Worm (Caenorhabditis elegans) whole organism, L4 larva: ENCODE results near the gene C34C12.12.
A peak's percentile ranks its signal among the peaks of the same experiment; 100 is the strongest.

Experiments used
- F26F4.8 ChIP-seq: fragments of 200-800 bp; sonication (Bioruptor generic); conservative IDR thresholded peaks from 2 replicates; pipeline ENCODE4 v1.3.6; 2022; ENCODE audit warnings: missing genetic modification characterization, missing compliant biosample characterization
- F49E8.2 ChIP-seq: sonication (generic microtip); optimal IDR thresholded peaks from 2 replicates; lab custom pipeline; 2016; ENCODE audit warnings: missing compliant biosample characterization, mild to moderate bottlenecking, missing genetic modification characterization, borderline replicate concordance
- R02D3.7 ChIP-seq: fragments of 150-350 bp; sonication (generic microtip); optimal IDR thresholded peaks from 3 replicates; lab custom pipeline; 2014; ENCODE audit warnings: missing biosample characterization, missing genetic modification characterization
- Y105C5A.15 ChIP-seq: fragments of 200-800 bp; sonication (Bioruptor generic); IDR thresholded peaks from 2 replicates; pipeline ENCODE4 v1.3.6; 2022; ENCODE audit warnings: missing genetic modification characterization, missing compliant biosample characterization
- Y48G9A.11 ChIP-seq: fragments of 200-800 bp; sonication (Bioruptor generic); IDR thresholded peaks from 2 replicates; pipeline ENCODE4 v1.3.6; 2022; ENCODE audit warnings: missing genetic modification reagents, missing genetic modification characterization, missing compliant biosample characterization
- attf-4 ChIP-seq: sonication (generic microtip); optimal IDR thresholded peaks from 3 replicates; lab custom pipeline; 2017; ENCODE audit warnings: missing biosample characterization, missing genetic modification characterization
- ceh-20 ChIP-seq: fragments of 200-800 bp; sonication (Bioruptor generic); IDR thresholded peaks from 2 replicates; pipeline ENCODE4 v1.3.6; 2022; ENCODE audit warnings: missing genetic modification reagents, missing genetic modification characterization, missing compliant biosample characterization
- daf-16 ChIP-seq, 3 experiments: sonication (generic microtip); optimal IDR thresholded peaks; 2 replicates each; lab custom pipeline; 2016 to 2017; ENCODE audit warnings: missing genetic modification characterization in 3 of 3, missing genetic modification reagents in 3 of 3, mild to moderate bottlenecking in 2 of 3, missing compliant biosample characterization in 2 of 3, missing biosample characterization in 1 of 3, moderate library complexity in 1 of 3
- daf-8 ChIP-seq: fragments of 200-800 bp; sonication (Bioruptor generic); IDR thresholded peaks from 2 replicates; pipeline ENCODE4 v1.3.6; 2022; ENCODE audit warnings: missing genetic modification characterization, missing compliant biosample characterization
- dmd-8 ChIP-seq: fragments of 200-800 bp; sonication (Bioruptor generic); IDR thresholded peaks from 2 replicates; pipeline ENCODE4 v1.3.6; 2022; ENCODE audit warnings: missing genetic modification characterization, missing compliant biosample characterization
- dmd-9 ChIP-seq: fragments of 200-800 bp; sonication (Bioruptor generic); IDR thresholded peaks from 2 replicates; pipeline ENCODE4 v1.3.6; 2022; ENCODE audit warnings: missing genetic modification reagents, missing genetic modification characterization, missing compliant biosample characterization
- dpl-1 ChIP-seq: fragments of 150-350 bp; optimal IDR thresholded peaks from 2 replicates; lab custom pipeline; 2014; ENCODE audit warnings: missing biosample characterization, missing genetic modification reagents, missing genetic modification characterization
- fkh-10 ChIP-seq: fragments of 150-350 bp; optimal IDR thresholded peaks from 2 replicates; lab custom pipeline; 2014; ENCODE audit warnings: missing biosample characterization, missing genetic modification reagents, missing genetic modification characterization
- gei-8 ChIP-seq: fragments of 200-800 bp; sonication (Bioruptor generic); optimal IDR thresholded peaks from 2 replicates; lab custom pipeline; 2018; ENCODE audit warnings: mild to moderate bottlenecking, missing genetic modification characterization, missing compliant biosample characterization
- hif-1 ChIP-seq, 2 experiments: sonication (generic microtip); optimal IDR thresholded peaks; 2 replicates each; lab custom pipeline; 2016 to 2017; ENCODE audit warnings: missing compliant biosample characterization in 2 of 2, missing genetic modification characterization in 2 of 2, missing genetic modification reagents in 2 of 2, missing genotype in 2 of 2, mild to moderate bottlenecking in 1 of 2
- hlh-11 ChIP-seq: fragments of 200-800 bp; sonication (Bioruptor generic); optimal IDR thresholded peaks from 2 replicates; lab custom pipeline; 2018; ENCODE audit warnings: mild to moderate bottlenecking, missing genetic modification characterization, missing compliant biosample characterization
- hlh-30 ChIP-seq: sonication (generic microtip); optimal IDR thresholded peaks from 2 replicates; lab custom pipeline; 2017; ENCODE audit warnings: antibody characterized with exemption, mild to moderate bottlenecking, missing genetic modification characterization, missing compliant biosample characterization; ENCODE audit not compliant: insufficient read depth
- hmg-1.1 ChIP-seq: fragments of 200-800 bp; sonication (Bioruptor generic); IDR thresholded peaks from 2 replicates; pipeline ENCODE4 v1.3.6; 2022; ENCODE audit warnings: missing genetic modification reagents, missing genetic modification characterization, missing compliant biosample characterization
- lim-7 ChIP-seq: fragments of 200-800 bp; sonication (Bioruptor generic); IDR thresholded peaks from 2 replicates; pipeline ENCODE4 v1.3.6; 2022; ENCODE audit warnings: missing genetic modification characterization, missing compliant biosample characterization
- lin-1 ChIP-seq: fragments of 200-800 bp; sonication (Bioruptor generic); IDR thresholded peaks from 2 replicates; pipeline ENCODE4 v1.3.6; 2022; ENCODE audit warnings: missing genetic modification reagents, missing genetic modification characterization, missing compliant biosample characterization
- lin-15B ChIP-seq: fragments of 150-350 bp; sonication (generic microtip); optimal IDR thresholded peaks from 3 replicates; lab custom pipeline; 2014; ENCODE audit warnings: missing biosample characterization, missing genetic modification characterization
- lin-29 ChIP-seq: fragments of 200-800 bp; sonication (Bioruptor generic); IDR thresholded peaks from 2 replicates; pipeline ENCODE4 v1.3.6; 2022; ENCODE audit warnings: missing genetic modification reagents, missing genetic modification characterization, missing compliant biosample characterization
- lsy-2 ChIP-seq, 2 experiments: fragments of 150-350 bp in 1 of 2; sonication (generic microtip) in 1 of 2; optimal IDR thresholded peaks; 2 replicates each; lab custom pipeline; 2014 to 2017; ENCODE audit warnings: missing biosample characterization in 2 of 2, missing genetic modification characterization in 2 of 2
- madf-5 ChIP-seq, 2 experiments: fragments of 200-800 bp; sonication (Bioruptor generic); IDR thresholded peaks; 2 replicates each; pipeline ENCODE4 v1.3.6; 2022; ENCODE audit warnings: missing compliant biosample characterization in 2 of 2, missing genetic modification characterization in 2 of 2
- mdt-29 ChIP-seq: fragments of 200-800 bp; sonication (Bioruptor generic); IDR thresholded peaks from 2 replicates; pipeline ENCODE4 v1.3.6; 2022; ENCODE audit warnings: missing genetic modification reagents, missing genetic modification characterization, missing compliant biosample characterization
- mes-2 ChIP-seq: sonication (generic microtip); optimal IDR thresholded peaks from 2 replicates; lab custom pipeline; 2016; ENCODE audit warnings: missing genotype, mild to moderate bottlenecking, missing genetic modification characterization, missing compliant biosample characterization; ENCODE audit not compliant: poor library complexity, severe bottlenecking
- mxl-2 ChIP-seq: fragments of 200-800 bp; sonication (Bioruptor generic); conservative IDR thresholded peaks from 2 replicates; pipeline ENCODE4 v1.3.6; 2022; ENCODE audit warnings: missing genetic modification reagents, missing genetic modification characterization, missing compliant biosample characterization
- mxl-3 ChIP-seq: fragments of 200-800 bp; sonication (Bioruptor generic); optimal IDR thresholded peaks from 2 replicates; lab custom pipeline; 2018; ENCODE audit warnings: mild to moderate bottlenecking, missing genetic modification characterization, missing compliant biosample characterization
- nhr-28 ChIP-seq: fragments of 150-350 bp; optimal IDR thresholded peaks from 2 replicates; lab custom pipeline; 2014; ENCODE audit warnings: missing biosample characterization, missing genetic modification characterization
- nhr-77 ChIP-seq: fragments of 150-350 bp; optimal IDR thresholded peaks from 2 replicates; lab custom pipeline; 2014; ENCODE audit warnings: missing biosample characterization, missing genetic modification characterization
- saeg-2 ChIP-seq: fragments of 200-800 bp; sonication (Bioruptor generic); IDR thresholded peaks from 2 replicates; pipeline ENCODE4 v1.3.6; 2022; ENCODE audit warnings: missing genetic modification reagents, missing genetic modification characterization, missing compliant biosample characterization
- snpc-1.2 ChIP-seq: fragments of 200-800 bp; sonication (Bioruptor generic); IDR thresholded peaks from 2 replicates; pipeline ENCODE4 v1.3.6; 2022; ENCODE audit warnings: missing genetic modification reagents, missing genetic modification characterization, missing compliant biosample characterization
- tra-1 ChIP-seq: fragments of 200-800 bp; sonication (Bioruptor generic); IDR thresholded peaks from 2 replicates; pipeline ENCODE4 v1.3.6; 2022; ENCODE audit warnings: missing genetic modification reagents, missing genetic modification characterization, missing compliant biosample characterization
- unc-130 ChIP-seq: sonication (generic microtip); optimal IDR thresholded peaks from 2 replicates; lab custom pipeline; 2016; ENCODE audit warnings: missing genetic modification reagents, missing genetic modification characterization, missing compliant biosample characterization
- vab-7 ChIP-seq: fragments of 200-800 bp; sonication (Bioruptor generic); IDR thresholded peaks from 2 replicates; pipeline ENCODE4 v1.3.6; 2022; ENCODE audit warnings: missing genetic modification reagents, missing genetic modification characterization, missing compliant biosample characterization
- zfp-2 ChIP-seq: sonication (generic microtip); optimal IDR thresholded peaks from 2 replicates; lab custom pipeline; 2016; ENCODE audit warnings: mild to moderate bottlenecking, missing genetic modification characterization, missing compliant biosample characterization
- zip-11 ChIP-seq: fragments of 200-800 bp; sonication (Bioruptor generic); IDR thresholded peaks from 2 replicates; pipeline ENCODE4 v1.3.6; 2022; ENCODE audit warnings: missing genetic modification characterization, missing compliant biosample characterization
- zip-2 ChIP-seq: fragments of 150-350 bp; optimal IDR thresholded peaks from 2 replicates; lab custom pipeline; 2014; ENCODE audit warnings: missing biosample characterization, missing genetic modification characterization

The C34C12.12 gene

ce11 chrIII:3460061-3460460 lies 7.1 kb downstream of the C34C12.12 start, which contains the start of gene C34C12.8 (continued):
- TF ChIP-seq gei-8 (GFP tag; lab: Kevin White, UChicago), result peak; percentile 55
- TF ChIP-seq dmd-9, result peak; percentile 95
- TF ChIP-seq mxl-2 (GFP tag; lab: Robert Waterston, UW), result 0 out of 2 replicates have a peak, but pooled peaks have one; percentile 23
- TF ChIP-seq Y48G9A.11 (GFP tag; lab: Robert Waterston, UW), result peak; percentile 82
- peak; percentile 97 for TF ChIP-seq dpl-1 (GFP tag; lab: Kevin White, UChicago)
- peak; percentile 91 for TF ChIP-seq lin-29 (GFP tag; lab: Robert Waterston, UW)
- TF ChIP-seq R02D3.7 (tag; lab: Kevin White, UChicago), result no peak
- no peak for TF ChIP-seq madf-5 (GFP tag; IDR thresholded peaks at IDR 0.05; lab: Robert Waterston, UW)
- peak; percentile 88 for TF ChIP-seq F49E8.2 (tag; lab: Kevin White, UChicago)
- peak; percentile 90 for TF ChIP-seq hlh-11 (tag; lab: Kevin White, UChicago)
- TF ChIP-seq lim-7 (GFP tag; lab: Robert Waterston, UW), result no peak
- peak; percentile 84 for TF ChIP-seq nhr-77 (tag; lab: Kevin White, UChicago)
- TF ChIP-seq vab-7 (GFP tag; lab: Robert Waterston, UW), result peak; percentile 45; the same call in 1 of the 2 replicates
- TF ChIP-seq mxl-3 (GFP tag; lab: Kevin White, UChicago), result no peak
- peak; percentile 93 for TF ChIP-seq hmg-1.1 (GFP tag; lab: Robert Waterston, UW)
- TF ChIP-seq zip-2 (tag; lab: Kevin White, UChicago), result peak; percentile 74

- TF ChIP-seq zip-11 (GFP tag; lab: Robert Waterston, UW) (no peak), snpc-1.2 (GFP tag; lab: Robert Waterston, UW) (no peak), dmd-9 (no peak), daf-16 (GFP tag; optimal IDR thresholded peaks at IDR 0.05; lab: Kevin White, UChicago) (no peak), daf-16 (tag; optimal IDR thresholded peaks at IDR 0.05; lab: Kevin White, UChicago) (no peak), nhr-28 (tag; lab: Kevin White, UChicago) (no peak), madf-5 (GFP tag; IDR thresholded peaks at IDR 0.05; lab: Robert Waterston, UW) (no peak), F26F4.8 (no peak), mdt-29 (GFP tag; lab: Robert Waterston, UW) (no peak), F49E8.2 (tag; lab: Kevin White, UChicago) (no peak), unc-130 (GFP tag; lab: Kevin White, UChicago) (no peak), hlh-30 (tag; lab: Kevin White, UChicago) (no peak), lim-7 (GFP tag; lab: Robert Waterston, UW) (no peak), ceh-20 (GFP tag; lab: Robert Waterston, UW) (no peak), vab-7 (GFP tag; lab: Robert Waterston, UW) (no peak), hmg-1.1 (GFP tag; lab: Robert Waterston, UW) (no peak), mes-2 (no peak), hif-1 (tag; optimal IDR thresholded peaks at IDR 0.05; lab: Kevin White, UChicago) (no peak)
- TF ChIP-seq, all 104 proteins: peak for 0
Measured at ce11 chrIII:3461403-3461802, 8.4 kb downstream of the C34C12.12 start, which contains the start of gene pph-6. Gene pph-6, plus strand, starts transcription at chrIII:3461703.

- TF ChIP-seq tra-1 (GFP tag; lab: Robert Waterston, UW), result no peak
- no peak for TF ChIP-seq daf-8 (GFP tag; lab: Robert Waterston, UW)
- TF ChIP-seq lin-15B, result no peak
- no peak for TF ChIP-seq lsy-2 (tag; optimal IDR thresholded peaks at IDR 0.05; lab: Kevin White, UChicago)
- TF ChIP-seq fkh-10, result no peak
- TF ChIP-seq hif-1 (tag; optimal IDR thresholded peaks at IDR 0.05; lab: Kevin White, UChicago), result no peak
- no peak for TF ChIP-seq lin-1
- no peak for TF ChIP-seq dmd-8 (GFP tag; lab: Robert Waterston, UW)
- no peak for TF ChIP-seq R02D3.7 (tag; lab: Kevin White, UChicago)
- TF ChIP-seq saeg-2 (GFP tag; lab: Robert Waterston, UW), result no peak
- TF ChIP-seq Y105C5A.15, result no peak
- no peak for TF ChIP-seq zfp-2 (tag; lab: Kevin White, UChicago)
- TF ChIP-seq attf-4, result no peak
Measured at ce11 chrIII:3467013-3467412, 14.0 kb downstream of the C34C12.12 start.
